Fruit fly (Drosophila melanogaster) whole organism, embryonic: Measurements from ENCODE around the gene da.

ENCODE experiments used
- Aef1 ChIP-seq: fragments of 200-800 bp; sonication (Bioruptor generic); IDR thresholded peaks from 3 replicates; pipeline ENCODE4 v1.3.6; 2022; ENCODE audit warnings: missing biosample characterization, missing genetic modification characterization
- B-H2 ChIP-seq: fragments of 200-800 bp; sonication (Bioruptor generic); optimal IDR thresholded peaks from 2 replicates; lab custom pipeline; 2018; ENCODE audit warnings: missing biosample characterization, mild to moderate bottlenecking, missing genetic modification characterization
- CG1024 ChIP-seq: fragments of 200-800 bp; sonication (Bioruptor generic); IDR thresholded peaks from 2 replicates; pipeline ENCODE4 v1.3.6; 2022; ENCODE audit warnings: missing biosample characterization, missing genetic modification characterization
- CG10274 ChIP-seq: fragments of 200-800 bp; sonication (Bioruptor generic); optimal IDR thresholded peaks from 3 replicates; lab custom pipeline; 2017; ENCODE audit warnings: missing biosample characterization, mild to moderate bottlenecking, missing genetic modification characterization
- CG10462 ChIP-seq: fragments of 200-800 bp; sonication (Bioruptor generic); optimal IDR thresholded peaks from 2 replicates; lab custom pipeline; 2016; ENCODE audit warnings: missing biosample characterization, missing genetic modification characterization
- CG10543 ChIP-seq: fragments of 200-800 bp; sonication (Bioruptor generic); optimal IDR thresholded peaks from 3 replicates; lab custom pipeline; 2017; ENCODE audit warnings: missing biosample characterization, mild to moderate bottlenecking, missing genetic modification characterization, moderate library complexity
- CG10979 ChIP-seq: fragments of 200-800 bp; sonication (Bioruptor generic); optimal IDR thresholded peaks from 2 replicates; lab custom pipeline; 2018; ENCODE audit warnings: missing biosample characterization, mild to moderate bottlenecking, missing genetic modification characterization, moderate library complexity
- CG11085 ChIP-seq: fragments of 200-800 bp; sonication (Bioruptor generic); IDR thresholded peaks from 2 replicates; pipeline ENCODE4 v1.3.6; 2022; ENCODE audit warnings: missing biosample characterization, missing genetic modification characterization
- CG14014 ChIP-seq: fragments of 200-800 bp; sonication (Bioruptor generic); IDR thresholded peaks from 2 replicates; pipeline ENCODE4 v1.3.6; 2022; ENCODE audit warnings: missing biosample characterization, missing genetic modification characterization
- CG15073 ChIP-seq: fragments of 200-800 bp; sonication (Bioruptor generic); optimal IDR thresholded peaks from 2 replicates; lab custom pipeline; 2016; ENCODE audit warnings: missing biosample characterization, missing genetic modification characterization
- CG1647 ChIP-seq: fragments of 200-800 bp; sonication (Bioruptor generic); optimal IDR thresholded peaks from 3 replicates; lab custom pipeline; 2016; ENCODE audit warnings: missing biosample characterization, missing genetic modification characterization
- CG17802 ChIP-seq: fragments of 200-800 bp; sonication (Bioruptor generic); optimal IDR thresholded peaks from 2 replicates; lab custom pipeline; 2018; ENCODE audit warnings: missing biosample characterization, mild to moderate bottlenecking, missing genetic modification characterization, moderate library complexity
- CG18476 ChIP-seq: fragments of 200-800 bp; sonication (Bioruptor generic); optimal IDR thresholded peaks from 2 replicates; lab custom pipeline; 2016; ENCODE audit warnings: missing biosample characterization, mild to moderate bottlenecking, missing genetic modification characterization
- CG18764 ChIP-seq: fragments of 200-800 bp; sonication (Bioruptor generic); optimal IDR thresholded peaks from 3 replicates; lab custom pipeline; 2016; ENCODE audit warnings: missing biosample characterization, missing genetic modification characterization
- CG2712 ChIP-seq: fragments of 200-800 bp; optimal IDR thresholded peaks from 3 replicates; lab custom pipeline; 2019; ENCODE audit warnings: missing biosample characterization, mild to moderate bottlenecking, missing genetic modification characterization, moderate library complexity
- CG32772 ChIP-seq: fragments of 200-800 bp; sonication (Bioruptor generic); IDR thresholded peaks from 2 replicates; pipeline ENCODE4 v1.3.6; 2022; ENCODE audit warnings: missing biosample characterization, missing genetic modification characterization
- CG33557 ChIP-seq: fragments of 200-800 bp; sonication (Bioruptor generic); optimal IDR thresholded peaks from 2 replicates; lab custom pipeline; 2019; ENCODE audit warnings: missing biosample characterization, mild to moderate bottlenecking, missing genetic modification characterization, moderate library complexity
- CG6272 ChIP-seq: fragments of 200-800 bp; sonication (Bioruptor generic); IDR thresholded peaks from 2 replicates; pipeline ENCODE4 v1.3.6; 2022; ENCODE audit warnings: missing biosample characterization, missing genetic modification characterization
- CG9215 ChIP-seq: fragments of 200-800 bp; sonication (Bioruptor generic); IDR thresholded peaks from 2 replicates; pipeline ENCODE4 v1.3.6; 2022; ENCODE audit warnings: missing biosample characterization, missing genetic modification characterization
- CG9609 ChIP-seq: fragments of 200-800 bp; sonication (Bioruptor generic); optimal IDR thresholded peaks from 3 replicates; lab custom pipeline; 2016; ENCODE audit warnings: missing biosample characterization, missing genetic modification characterization
- Dref ChIP-seq: fragments of 200-800 bp; sonication (Bioruptor generic); IDR thresholded peaks from 2 replicates; pipeline ENCODE4 v1.3.6; 2022; ENCODE audit warnings: missing biosample characterization, missing genetic modification characterization
- Drgx ChIP-seq: fragments of 200-800 bp; sonication (Bioruptor generic); IDR thresholded peaks from 2 replicates; pipeline ENCODE4 v1.3.6; 2022; ENCODE audit warnings: missing biosample characterization, missing genetic modification characterization
- Ets97D ChIP-seq: fragments of 200-800 bp; sonication (Bioruptor generic); optimal IDR thresholded peaks from 3 replicates; lab custom pipeline; 2016; ENCODE audit warnings: missing biosample characterization, missing genetic modification characterization
- Jarid2 ChIP-seq: fragments of 200-800 bp; sonication (Bioruptor generic); optimal IDR thresholded peaks from 3 replicates; lab custom pipeline; 2017; ENCODE audit warnings: mild to moderate bottlenecking, missing biosample characterization, missing genetic modification reagents, missing genetic modification characterization
- MESR4 ChIP-seq: fragments of 200-800 bp; sonication (Bioruptor generic); optimal IDR thresholded peaks from 2 replicates; lab custom pipeline; 2018; ENCODE audit warnings: missing biosample characterization, mild to moderate bottlenecking, missing genetic modification characterization, moderate library complexity
- MTF-1 ChIP-seq: fragments of 200-800 bp; sonication (Bioruptor generic); optimal IDR thresholded peaks from 2 replicates; lab custom pipeline; 2018; ENCODE audit warnings: missing biosample characterization, mild to moderate bottlenecking, missing genetic modification characterization, borderline replicate concordance
- Mad ChIP-seq: fragments of 200-800 bp; sonication (Bioruptor generic); optimal IDR thresholded peaks from 2 replicates; lab custom pipeline; 2016; ENCODE audit warnings: missing biosample characterization, missing genetic modification characterization
- Neu2 ChIP-seq: fragments of 200-800 bp; sonication (Bioruptor generic); optimal IDR thresholded peaks from 3 replicates; lab custom pipeline; 2016; ENCODE audit warnings: missing biosample characterization, missing genetic modification characterization, borderline replicate concordance
- PHDP ChIP-seq: fragments of 200-800 bp; sonication (Bioruptor generic); optimal IDR thresholded peaks from 3 replicates; lab custom pipeline; 2018; ENCODE audit warnings: missing biosample characterization, mild to moderate bottlenecking, missing genetic modification characterization, moderate library complexity
- Six4 ChIP-seq: fragments of 200-800 bp; sonication (Bioruptor generic); optimal IDR thresholded peaks from 2 replicates; lab custom pipeline; 2016; ENCODE audit warnings: missing biosample characterization, missing genetic modification characterization
- Sry-δ ChIP-seq: fragments of 200-800 bp; sonication (Bioruptor generic); optimal IDR thresholded peaks from 2 replicates; lab custom pipeline; 2016; ENCODE audit warnings: missing biosample characterization, missing genetic modification characterization
- Xbp1 ChIP-seq: fragments of 200-800 bp; sonication (Bioruptor generic); optimal IDR thresholded peaks from 3 replicates; lab custom pipeline; 2016; ENCODE audit warnings: missing biosample characterization, mild to moderate bottlenecking, missing genetic modification characterization
- al ChIP-seq: fragments of 200-800 bp; sonication (Bioruptor generic); IDR thresholded peaks from 2 replicates; pipeline ENCODE4 v1.3.6; 2022; ENCODE audit warnings: missing biosample characterization, missing genetic modification characterization
- ap ChIP-seq: fragments of 200-800 bp; sonication (Bioruptor generic); IDR thresholded peaks from 2 replicates; pipeline ENCODE4 v1.3.6; 2022; ENCODE audit warnings: missing biosample characterization, missing genetic modification characterization
- bowl ChIP-seq: fragments of 200-800 bp; sonication (Bioruptor generic); IDR thresholded peaks from 2 replicates; pipeline ENCODE4 v1.3.6; 2022; ENCODE audit warnings: missing biosample characterization, missing genetic modification characterization
- crp ChIP-seq, 2 experiments: fragments of 200-800 bp; sonication (Bioruptor generic); optimal IDR thresholded peaks; 2 replicates in 1 of 2; 3 replicates in 1 of 2; lab custom pipeline; 2017; ENCODE audit warnings: missing biosample characterization in 2 of 2, missing genetic modification characterization in 2 of 2, mild to moderate bottlenecking in 1 of 2, moderate library complexity in 1 of 2
- dan ChIP-seq: fragments of 200-800 bp; sonication (Bioruptor generic); IDR thresholded peaks from 2 replicates; pipeline ENCODE4 v1.3.6; 2022; ENCODE audit warnings: missing biosample characterization, missing genetic modification characterization
- dpn ChIP-seq, 2 experiments: fragments of 200-800 bp; sonication (Bioruptor generic); optimal IDR thresholded peaks; 3 replicates each; lab custom pipeline; 2016; ENCODE audit warnings: missing biosample characterization in 2 of 2, missing genetic modification characterization in 2 of 2
- gce ChIP-seq: fragments of 200-800 bp; sonication (Bioruptor generic); IDR thresholded peaks from 3 replicates; pipeline ENCODE4 v1.3.6; 2022; ENCODE audit warnings: missing biosample characterization, missing genetic modification characterization
- insv ChIP-seq, 2 experiments: fragments of 200-800 bp; sonication (Bioruptor generic); optimal IDR thresholded peaks; 3 replicates each; lab custom pipeline; 2016 to 2018; ENCODE audit warnings: missing biosample characterization in 2 of 2, missing genetic modification characterization in 2 of 2
- mld ChIP-seq: fragments of 200-800 bp; sonication (Bioruptor generic); IDR thresholded peaks from 3 replicates; pipeline ENCODE4 v1.3.6; 2022; ENCODE audit warnings: missing biosample characterization, missing genetic modification characterization; ENCODE audit not compliant: partially characterized antibody
- org-1 ChIP-seq: fragments of 200-800 bp; sonication (Bioruptor generic); optimal IDR thresholded peaks from 2 replicates; lab custom pipeline; 2017; ENCODE audit warnings: missing biosample characterization, missing genetic modification characterization
- repo ChIP-seq: fragments of 200-800 bp; sonication (Bioruptor generic); optimal IDR thresholded peaks from 2 replicates; lab custom pipeline; 2016; ENCODE audit warnings: missing biosample characterization, missing genetic modification characterization
- schlank ChIP-seq: fragments of 200-800 bp; sonication (Bioruptor generic); optimal IDR thresholded peaks from 2 replicates; lab custom pipeline; 2018; ENCODE audit warnings: missing biosample characterization, mild to moderate bottlenecking, missing genetic modification characterization
- sd ChIP-seq: fragments of 200-800 bp; sonication (Bioruptor generic); optimal IDR thresholded peaks from 3 replicates; lab custom pipeline; 2018; ENCODE audit warnings: missing biosample characterization, mild to moderate bottlenecking, missing genetic modification characterization, moderate library complexity
- so ChIP-seq: fragments of 200-800 bp; sonication (Bioruptor generic); IDR thresholded peaks from 3 replicates; pipeline ENCODE4 v1.3.6; 2022; ENCODE audit warnings: missing biosample characterization, missing genetic modification characterization
- sob ChIP-seq: fragments of 200-800 bp; sonication (Bioruptor generic); IDR thresholded peaks from 2 replicates; pipeline ENCODE4 v1.3.6; 2022; ENCODE audit warnings: missing biosample characterization, missing genetic modification characterization
- trem ChIP-seq: fragments of 200-800 bp; optimal IDR thresholded peaks from 3 replicates; lab custom pipeline; 2019; ENCODE audit warnings: missing biosample characterization, mild to moderate bottlenecking, missing genetic modification characterization, moderate library complexity
- tx ChIP-seq: fragments of 200-800 bp; sonication (Bioruptor generic); optimal IDR thresholded peaks from 2 replicates; lab custom pipeline; 2016; ENCODE audit warnings: missing biosample characterization, missing genetic modification characterization
- unc-4 ChIP-seq: fragments of 200-800 bp; sonication (Bioruptor generic); IDR thresholded peaks from 2 replicates; pipeline ENCODE4 v1.3.6; 2022; ENCODE audit warnings: missing biosample characterization, missing genetic modification characterization; ENCODE audit not compliant: partially characterized antibody
- usp ChIP-seq: fragments of >200 bp; optimal IDR thresholded peaks from 2 replicates; lab custom pipeline; 2017; ENCODE audit warnings: missing biosample characterization, missing genetic modification characterization
- zf30C ChIP-seq: fragments of 200-800 bp; sonication (Bioruptor generic); optimal IDR thresholded peaks from 3 replicates; lab custom pipeline; 2018; ENCODE audit warnings: missing biosample characterization, mild to moderate bottlenecking, missing genetic modification characterization

Gene da

dm6 chr2L:10356508-10356907, 31.4 kb upstream of the da start, which contains the start of the genes CtsL4 and ClpP (continued):
- TF ChIP-seq dpn (GFP tag; optimal IDR thresholded peaks at IDR 0.05; lab: Kevin White, UChicago) (peak; percentile 53 to 67), org-1 (GFP tag; lab: Kevin White, UChicago) (no peak), Six4 (GFP tag; lab: Kevin White, UChicago) (peak; percentile 37), Mad (no peak), CG17802 (tag; lab: Kevin White, UChicago) (peak; percentile 94), Ets97D (GFP tag; lab: Kevin White, UChicago) (peak; percentile 43), CG18764 (GFP tag; lab: Kevin White, UChicago) (peak; percentile 17), MTF-1 (GFP tag; lab: Kevin White, UChicago) (no peak), Drgx (GFP tag; lab: Robert Waterston, UW) (no peak), MESR4 (GFP tag; lab: Kevin White, UChicago) (no peak), CG1647 (GFP tag; lab: Kevin White, UChicago) (no peak), bowl (GFP tag; lab: Robert Waterston, UW) (no peak), crp (GFP tag; optimal IDR thresholded peaks at IDR 0.05; lab: Kevin White, UChicago) (peak; percentile 29 to 92), PHDP (tag; lab: Kevin White, UChicago) (no peak), CG1024 (GFP tag; lab: Robert Waterston, UW) (peak; percentile 95), Jarid2 (GFP tag; lab: Kevin White, UChicago) (no peak), trem (tag; lab: Kevin White, UChicago) (peak; percentile 46), CG6272 (GFP tag; lab: Robert Waterston, UW) (no peak; the same call in 1 of the 2 replicates), CG10274 (GFP tag; lab: Kevin White, UChicago) (no peak), so (GFP tag; lab: Robert Waterston, UW) (no peak), gce (GFP tag; lab: Robert Waterston, UW) (no peak), ap (GFP tag; lab: Robert Waterston, UW) (no peak), Neu2 (no peak), tx (peak; percentile 13), al (GFP tag; lab: Robert Waterston, UW) (no peak), CG11085 (GFP tag; lab: Robert Waterston, UW) (no peak), insv (GFP tag; optimal IDR thresholded peaks at IDR 0.05; lab: Kevin White, UChicago) (peak in 1 of 2 experiments; percentile 9), unc-4 (no peak), sd (no peak), repo (GFP tag; lab: Kevin White, UChicago) (no peak), CG14014 (no peak), mld (GFP tag; lab: Robert Waterston, UW) (no peak), schlank (no peak), CG2712 (tag; lab: Kevin White, UChicago) (peak; percentile 55), Sry-δ (GFP tag; lab: Kevin White, UChicago) (peak; percentile 43), CG32772 (GFP tag; lab: Robert Waterston, UW) (no peak), B-H2 (GFP tag; lab: Kevin White, UChicago) (peak; percentile 55), CG18476 (GFP tag; lab: Kevin White, UChicago) (no peak), zf30C (no peak), dan (GFP tag; lab: Robert Waterston, UW) (no peak), CG9609 (GFP tag; lab: Kevin White, UChicago) (peak; percentile 30), CG9215 (no peak), CG10543 (no peak), CG10979 (peak; percentile 28), Dref (GFP tag; lab: Robert Waterston, UW) (no peak), CG33557 (GFP tag; lab: Kevin White, UChicago) (peak; percentile 36), sob (no peak), Xbp1 (GFP tag; lab: Kevin White, UChicago) (peak; percentile 71), Aef1 (GFP tag; lab: Robert Waterston, UW) (peak; percentile 40; the same call in 1 of the 3 replicates), CG15073 (GFP tag; lab: Kevin White, UChicago) (no peak), CG10462 (no peak), usp (GFP tag; lab: Kevin White, UChicago) (no peak)
